Worm (Caenorhabditis elegans): ENCODE data around the gene inx-1.

Gene inx-1

DNA sequence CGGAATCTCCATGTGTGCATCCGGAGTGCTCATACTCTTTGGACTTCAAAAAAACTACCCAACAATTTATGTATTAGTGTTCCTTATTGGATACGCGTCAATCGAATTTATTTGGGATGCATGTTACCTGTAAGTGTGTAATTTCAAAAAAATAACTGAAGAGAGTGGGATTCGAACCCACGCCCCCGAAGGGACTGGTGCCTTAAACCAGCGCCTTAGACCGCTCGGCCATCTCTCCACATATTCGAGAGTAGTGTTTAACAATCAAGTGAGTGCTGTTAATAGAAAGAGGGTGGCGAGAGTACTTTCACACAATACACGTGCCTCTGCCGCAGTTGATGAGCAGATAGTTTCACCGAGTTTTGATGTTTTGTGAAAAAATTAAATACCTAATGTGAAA is 53.2 kb downstream of the inx-1 start (continued):
- no peak for TF ChIP-seq nhr-27 (tag; optimal IDR thresholded peaks at IDR 0.05)
- TF ChIP-seq snpc-4 (GFP tag; optimal IDR thresholded peaks at IDR 0.05) = no peak
- TF ChIP-seq snpc-4 (tag; optimal IDR thresholded peaks at IDR 0.05) = peak in 2 of 4 experiments; percentile 20 to 65
- peak; percentile 12 for TF ChIP-seq tlf-1 (GFP tag; optimal IDR thresholded peaks at IDR 0.05)
- TF ChIP-seq Y56A3A.18 (GFP tag; IDR thresholded peaks at IDR 0.05) = peak; percentile 90
- no peak for TF ChIP-seq nhr-120 (GFP tag; IDR thresholded peaks at IDR 0.05)
- TF ChIP-seq let-607 (tag; optimal IDR thresholded peaks at IDR 0.05) = peak; percentile 44
- no peak for TF ChIP-seq ama-1 (optimal IDR thresholded peaks at IDR 0.05)
- TF ChIP-seq ama-1 (GFP tag; optimal IDR thresholded peaks at IDR 0.05) = peak; percentile 42 to 73
- no peak for TF ChIP-seq sdz-38 (tag; optimal IDR thresholded peaks at IDR 0.05)
- TF ChIP-seq attf-5 (GFP tag; optimal IDR thresholded peaks at IDR 0.05) = peak; percentile 55
- TF ChIP-seq zfh-2 (GFP tag; conservative IDR thresholded peaks at IDR 0.05) = no peak
- TF ChIP-seq lin-35 (GFP tag; optimal IDR thresholded peaks at IDR 0.05) = no peak
- TF ChIP-seq B0261.1 (tag; optimal IDR thresholded peaks at IDR 0.05) = peak; percentile 93
- TF ChIP-seq nfya-2 (GFP tag; IDR thresholded peaks at IDR 0.05) = no peak
- peak; percentile 34 for TF ChIP-seq T26A5.8 (tag; optimal IDR thresholded peaks at IDR 0.05)
- TF ChIP-seq B0336.3 (GFP tag; IDR thresholded peaks at IDR 0.05) = no peak
- TF ChIP-seq zim-3 (tag; optimal IDR thresholded peaks at IDR 0.05) = peak; percentile 86
- TF ChIP-seq ets-4 (GFP tag; optimal IDR thresholded peaks at IDR 0.05) = no peak
- TF ChIP-seq rpc-1 (optimal IDR thresholded peaks at IDR 0.05) = peak; percentile 85
- peak; percentile 89 for TF ChIP-seq rpc-1 (tag; optimal IDR thresholded peaks at IDR 0.05)
- peak; percentile 43 for TF ChIP-seq K12H6.12 (tag; optimal IDR thresholded peaks at IDR 0.05)
- no peak for TF ChIP-seq Y79H2A.3 (GFP tag; conservative IDR thresholded peaks at IDR 0.05)
- TF ChIP-seq ceh-91 (GFP tag; IDR thresholded peaks at IDR 0.05) = no peak
- no peak for TF ChIP-seq F49E8.2 (tag; optimal IDR thresholded peaks at IDR 0.05; ENCODE audit: insufficient read depth)
- TF ChIP-seq ztf-3 (GFP tag; optimal IDR thresholded peaks at IDR 0.05) = peak; percentile 28
- TF ChIP-seq ztf-18 (tag; optimal IDR thresholded peaks at IDR 0.05) = no peak
- no peak for TF ChIP-seq bed-1 (GFP tag; IDR thresholded peaks at IDR 0.05)
- TF ChIP-seq somi-1 (GFP tag; optimal IDR thresholded peaks at IDR 0.05) = peak; percentile 47
- TF ChIP-seq madf-10 (tag; optimal IDR thresholded peaks at IDR 0.05) = peak; percentile 49
- TF ChIP-seq lag-1 (GFP tag; IDR thresholded peaks at IDR 0.05) = no peak
- peak; percentile 82 for TF ChIP-seq nfyb-1 (GFP tag; IDR thresholded peaks at IDR 0.05)
- peak; percentile 72 for TF ChIP-seq fkh-3 (tag; optimal IDR thresholded peaks at IDR 0.05)
- TF ChIP-seq Y53F4B.3 (GFP tag; IDR thresholded peaks at IDR 0.05) = 0 out of 2 replicates have a peak, but pooled peaks have one; percentile 39
- no peak for TF ChIP-seq egl-18 (GFP tag; IDR thresholded peaks at IDR 0.05)
- no peak for TF ChIP-seq F57C9.4 (tag; optimal IDR thresholded peaks at IDR 0.05)
- peak; percentile 50; the same call in 1 of the 2 replicates for TF ChIP-seq rcor-1 (GFP tag; IDR thresholded peaks at IDR 0.05)
- TF ChIP-seq snpc-1.3 (tag; optimal IDR thresholded peaks at IDR 0.05; ENCODE audit: insufficient read depth) = peak; percentile 44
- peak; percentile 35 for TF ChIP-seq repo-1 (tag; optimal IDR thresholded peaks at IDR 0.05)
- 0 out of 2 replicates have a peak, but pooled peaks have one; percentile 11 for TF ChIP-seq K11D2.4 (GFP tag; IDR thresholded peaks at IDR 0.05)
- no peak for TF ChIP-seq atf-7 (tag; optimal IDR thresholded peaks at IDR 0.05)
- peak; percentile 57 for TF ChIP-seq ceh-79 (tag; optimal IDR thresholded peaks at IDR 0.05)
- peak; percentile 71 for TF ChIP-seq hrde-1 (tag; optimal IDR thresholded peaks at IDR 0.05; ENCODE audit: borderline replicate concordance)
- TF ChIP-seq gei-17 (GFP tag; optimal IDR thresholded peaks at IDR 0.05) = peak; percentile 48
- peak; percentile 56; the same call in 1 of the 2 replicates for TF ChIP-seq hmg-20 (GFP tag; IDR thresholded peaks at IDR 0.05)
- TF ChIP-seq F57A8.1 (GFP tag; optimal IDR thresholded peaks at IDR 0.05) = no peak
- TF ChIP-seq efl-1 (GFP tag; optimal IDR thresholded peaks at IDR 0.05) = no peak
- peak; percentile 42 for TF ChIP-seq snpc-3.4 (tag; optimal IDR thresholded peaks at IDR 0.05)
- no peak for TF ChIP-seq akir-1 (GFP tag; optimal IDR thresholded peaks at IDR 0.05)
- TF ChIP-seq sea-2 (GFP tag; IDR thresholded peaks at IDR 0.05) = no peak
